Worm (Caenorhabditis elegans) whole organism, midembryonic: ENCODE data around the gene Y37B11A.3.

Source experiments
- T22C8.4 ChIP-seq: fragments of 200-800 bp; sonication (Bioruptor generic); IDR thresholded peaks from 2 replicates; pipeline ENCODE4 v1.3.6; 2022; ENCODE audit warnings: missing genetic modification characterization, missing compliant biosample characterization
- cog-1 ChIP-seq: sonication (generic microtip); optimal IDR thresholded peaks from 2 replicates; lab custom pipeline; 2016; ENCODE audit warnings: missing genetic modification characterization, missing compliant biosample characterization
- flt-1 ChIP-seq: fragments of 200-800 bp; sonication (Bioruptor generic); IDR thresholded peaks from 2 replicates; pipeline ENCODE4 v1.3.6; 2022; ENCODE audit warnings: missing genetic modification characterization, missing compliant biosample characterization
- klf-2 ChIP-seq: fragments of 200-800 bp; sonication (Bioruptor generic); conservative IDR thresholded peaks from 2 replicates; pipeline ENCODE4 v1.3.6; 2022; ENCODE audit warnings: missing genetic modification reagents, missing genetic modification characterization, missing compliant biosample characterization
- med-1 ChIP-seq: sonication (generic microtip); optimal IDR thresholded peaks from 2 replicates; lab custom pipeline; 2017; ENCODE audit warnings: missing genetic modification characterization, mild to moderate bottlenecking, missing compliant biosample characterization, antibody characterized with exemption, missing genetic modification reagents; ENCODE audit not compliant: insufficient read depth
- ref-1 ChIP-seq: fragments of 200-800 bp; sonication (Bioruptor generic); conservative IDR thresholded peaks from 2 replicates; pipeline ENCODE4 v1.3.6; 2022; ENCODE audit warnings: missing genetic modification reagents, missing genetic modification characterization, missing compliant biosample characterization
- tab-1 ChIP-seq: fragments of 200-800 bp; sonication (Bioruptor generic); IDR thresholded peaks from 2 replicates; pipeline ENCODE4 v1.3.6; 2022; ENCODE audit warnings: missing genetic modification characterization, missing compliant biosample characterization
- ztf-23 ChIP-seq: fragments of 200-800 bp; sonication (Bioruptor generic); IDR thresholded peaks from 2 replicates; pipeline ENCODE4 v1.3.6; 2022; ENCODE audit warnings: missing genetic modification reagents, missing genetic modification characterization, missing compliant biosample characterization
- ztf-29 ChIP-seq: fragments of 200-800 bp; sonication (Bioruptor generic); IDR thresholded peaks from 2 replicates; pipeline ENCODE4 v1.3.6; 2022; ENCODE audit warnings: missing genetic modification reagents, missing genetic modification characterization, missing compliant biosample characterization

Y37B11A.3 gene

ce11 chrIII:5815932-5816331, 30.8 kb upstream of the Y37B11A.3 start, which contains the start of gene sma-4:
TSS of gene sma-4 (plus strand) at chrIII:5816232.
- TF ChIP-seq med-1 (GFP tag; lab: Kevin White, UChicago): no peak
- no peak for TF ChIP-seq ref-1 (GFP tag; lab: Robert Waterston, UW)
- no peak for TF ChIP-seq ztf-29
- TF ChIP-seq klf-2 (GFP tag; lab: Robert Waterston, UW): no peak
- no peak for TF ChIP-seq cog-1 (tag; lab: Kevin White, UChicago)
- no peak for TF ChIP-seq tab-1
- TF ChIP-seq T22C8.4: no peak
- no peak for TF ChIP-seq flt-1 (GFP tag; lab: Robert Waterston, UW)
- no peak for TF ChIP-seq ztf-23 (GFP tag; lab: Robert Waterston, UW)

DNA sequence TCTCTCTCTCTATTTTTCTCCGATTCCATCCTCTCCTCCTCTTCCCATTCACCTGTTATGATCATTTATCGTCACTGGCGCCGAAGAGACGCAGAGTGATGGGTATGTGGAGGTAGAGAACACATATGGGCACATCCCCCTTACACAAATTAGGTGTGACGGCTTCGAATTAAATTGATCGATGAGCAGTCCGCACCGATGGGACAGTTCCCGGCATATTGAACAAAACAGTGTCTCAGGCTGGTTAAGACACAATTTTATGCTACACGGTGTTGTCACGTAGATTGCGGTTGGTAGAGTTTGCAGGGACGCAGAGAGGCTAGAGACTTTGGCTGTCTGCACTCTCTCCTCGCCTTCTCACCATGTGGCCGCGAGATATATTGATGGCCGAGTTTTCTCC, 29.7 kb upstream of the Y37B11A.3 start, which contains the start of gene R12B2.7:
Gene R12B2.7, plus strand, starts transcription at position 247 of the 400 bp plus-strand sequence.
- no peak for TF ChIP-seq T22C8.4
- 0 out of 2 replicates have a peak, but pooled peaks have one; percentile 28 for TF ChIP-seq tab-1
- TF ChIP-seq ztf-23 (GFP tag; lab: Robert Waterston, UW): no peak

ce11 chrIII:5814098-5814497, 29.0 kb upstream of the Y37B11A.3 start:
- TF ChIP-seq klf-2 (GFP tag; lab: Robert Waterston, UW) (no peak), T22C8.4 (no peak), ztf-29 (no peak)

DNA sequence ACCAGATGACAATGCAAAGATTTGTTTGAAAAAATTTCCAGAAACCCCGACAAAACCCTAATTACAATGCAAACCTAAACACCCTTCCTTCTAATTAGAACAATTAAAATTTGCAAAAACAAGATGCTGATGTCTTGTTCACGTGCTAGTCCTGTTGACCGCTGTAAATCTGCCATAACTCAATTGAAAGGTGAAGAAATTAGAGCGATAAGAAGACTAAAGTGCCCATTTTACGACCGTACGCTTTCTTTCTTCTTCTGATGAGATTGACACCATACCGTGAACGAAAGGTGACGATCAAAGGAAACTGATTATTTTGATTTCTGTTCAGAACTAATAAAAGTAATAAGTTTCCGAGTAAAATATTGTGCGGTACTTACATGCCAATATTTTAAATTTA, 28.4 kb upstream of the Y37B11A.3 start:
- TF ChIP-seq ztf-23 (GFP tag; lab: Robert Waterston, UW) (no peak), klf-2 (GFP tag; lab: Robert Waterston, UW) (no peak), T22C8.4 (no peak), tab-1 (no peak), med-1 (GFP tag; lab: Kevin White, UChicago) (no peak), ref-1 (GFP tag; lab: Robert Waterston, UW) (no peak), flt-1 (GFP tag; lab: Robert Waterston, UW) (no peak), ztf-29 (no peak), cog-1 (tag; lab: Kevin White, UChicago) (no peak)

DNA sequence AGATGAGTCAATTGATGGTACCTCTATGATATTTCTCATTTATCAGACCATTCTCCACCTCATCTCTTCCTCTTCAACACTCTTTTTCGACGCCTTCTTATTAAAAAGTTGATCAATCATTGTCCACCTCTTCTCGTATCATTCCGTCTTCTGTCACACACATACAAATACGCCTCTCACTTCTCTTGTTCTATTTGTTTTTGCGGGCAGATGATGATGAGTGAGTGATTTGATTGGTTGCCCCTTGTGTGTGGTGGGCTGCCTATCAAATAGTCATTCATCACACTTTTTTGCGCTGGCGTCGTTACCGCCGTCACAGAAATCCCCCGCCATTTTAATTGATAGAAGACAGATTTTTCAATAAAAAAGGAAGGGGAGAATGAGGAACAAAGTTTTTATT, 27.5 kb upstream of the Y37B11A.3 start:
- no peak for TF ChIP-seq ztf-23 (GFP tag; lab: Robert Waterston, UW)
- no peak for TF ChIP-seq med-1 (GFP tag; lab: Kevin White, UChicago)
- TF ChIP-seq klf-2 (GFP tag; lab: Robert Waterston, UW): no peak
- TF ChIP-seq tab-1: no peak
- TF ChIP-seq flt-1 (GFP tag; lab: Robert Waterston, UW): no peak
- TF ChIP-seq cog-1 (tag; lab: Kevin White, UChicago): no peak
- TF ChIP-seq ref-1 (GFP tag; lab: Robert Waterston, UW): no peak
- no peak for TF ChIP-seq ztf-29
- TF ChIP-seq T22C8.4: no peak

DNA sequence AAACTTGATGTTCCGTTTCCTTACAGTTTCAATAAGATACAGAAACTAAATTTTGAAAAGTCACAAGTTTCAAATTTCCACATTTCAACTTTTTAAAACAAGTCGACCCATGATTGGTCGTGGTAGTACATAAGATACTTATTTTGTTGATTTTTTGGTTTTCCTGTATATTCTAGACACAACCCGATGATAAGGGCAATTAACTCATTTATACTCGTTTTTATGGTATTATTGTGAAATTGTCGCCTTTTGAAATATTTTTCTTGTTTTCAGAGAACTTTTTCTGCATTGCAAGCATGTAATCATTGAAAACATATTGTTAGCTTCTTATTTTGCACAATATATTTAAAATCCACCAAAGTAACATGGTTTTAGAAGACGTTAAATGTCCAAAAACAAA, 26.8 kb upstream of the Y37B11A.3 start:
- TF ChIP-seq tab-1 (no peak), T22C8.4 (no peak), med-1 (GFP tag; lab: Kevin White, UChicago) (no peak), flt-1 (GFP tag; lab: Robert Waterston, UW) (no peak), ztf-29 (no peak), ztf-23 (GFP tag; lab: Robert Waterston, UW) (no peak), klf-2 (GFP tag; lab: Robert Waterston, UW) (no peak), cog-1 (tag; lab: Kevin White, UChicago) (no peak), ref-1 (GFP tag; lab: Robert Waterston, UW) (no peak)

DNA sequence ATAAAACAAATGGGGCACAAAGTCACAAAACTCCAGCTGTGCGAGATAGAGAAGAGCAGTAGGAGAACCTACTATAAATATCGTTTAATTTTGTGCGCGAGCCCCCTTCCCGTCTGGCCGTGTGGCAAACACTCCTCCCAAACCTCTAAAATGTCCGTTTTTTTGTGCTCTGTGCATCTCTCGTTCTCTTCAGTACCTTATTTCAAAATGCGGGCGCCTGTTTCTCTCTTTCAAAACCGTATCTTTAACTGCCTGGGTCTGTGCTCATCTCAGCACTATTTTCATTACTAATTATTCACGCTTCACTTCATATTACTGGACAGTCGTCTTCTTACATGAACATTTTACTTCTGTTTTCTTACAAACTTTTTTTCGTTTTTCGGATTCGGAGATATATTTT, 24.9 kb upstream of the Y37B11A.3 start:
- TF ChIP-seq med-1 (GFP tag; lab: Kevin White, UChicago) (no peak), flt-1 (GFP tag; lab: Robert Waterston, UW) (no peak), T22C8.4 (no peak), tab-1 (no peak), ztf-23 (GFP tag; lab: Robert Waterston, UW) (no peak), klf-2 (GFP tag; lab: Robert Waterston, UW) (no peak), ref-1 (GFP tag; lab: Robert Waterston, UW) (no peak), cog-1 (tag; lab: Kevin White, UChicago) (no peak), ztf-29 (no peak)

DNA sequence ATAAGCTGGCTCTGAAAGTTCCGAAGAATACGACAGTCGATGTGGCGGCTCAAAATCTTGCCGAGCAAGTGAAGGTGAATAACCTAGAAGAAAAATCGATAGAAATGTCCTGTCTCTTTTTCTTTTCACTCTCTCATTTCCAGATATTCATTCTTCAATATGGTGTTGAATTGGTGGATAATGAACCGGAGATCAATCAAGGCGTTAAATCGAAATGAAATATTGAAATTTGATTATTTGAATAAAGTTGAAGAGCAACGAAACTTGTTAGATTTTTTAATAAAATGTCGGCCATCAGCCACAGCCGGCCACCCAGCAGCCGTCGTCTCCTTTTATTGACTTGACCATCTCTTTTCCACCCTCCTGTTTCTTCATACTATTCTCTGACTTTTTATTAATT, 21.6 kb upstream of the Y37B11A.3 start, which contains the start of gene R12B2.2:
Gene R12B2.2, plus strand, starts transcription at position 301 of the 400 bp plus-strand sequence.
- TF ChIP-seq T22C8.4: no peak
- no peak for TF ChIP-seq flt-1 (GFP tag; lab: Robert Waterston, UW)
- TF ChIP-seq med-1 (GFP tag; lab: Kevin White, UChicago): no peak
- no peak for TF ChIP-seq ztf-29
- TF ChIP-seq ztf-23 (GFP tag; lab: Robert Waterston, UW): no peak
- TF ChIP-seq tab-1: no peak
- no peak for TF ChIP-seq ref-1 (GFP tag; lab: Robert Waterston, UW)
- no peak for TF ChIP-seq klf-2 (GFP tag; lab: Robert Waterston, UW)
- no peak for TF ChIP-seq cog-1 (tag; lab: Kevin White, UChicago)

DNA sequence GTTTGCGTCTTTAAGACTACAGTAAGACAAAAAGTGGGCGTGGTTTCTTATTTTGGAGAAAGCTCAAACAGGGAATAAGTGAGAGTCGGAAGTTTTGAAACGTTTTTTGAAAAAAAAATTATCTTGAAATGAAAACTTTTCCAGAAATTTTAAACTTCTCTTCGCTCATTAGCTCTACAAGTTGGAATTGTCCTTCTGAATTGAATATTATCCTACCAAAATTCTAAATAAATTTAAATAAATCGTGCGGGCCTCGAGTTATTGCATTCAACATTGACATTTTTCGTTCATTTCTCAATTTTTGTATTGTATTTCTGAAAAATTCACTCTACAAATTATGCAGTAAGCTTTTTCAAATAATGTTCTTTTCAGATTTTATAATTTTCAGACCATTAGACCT, 20.1 kb upstream of the Y37B11A.3 start, which contains the start of gene R12B2.3:
Gene R12B2.3, plus strand, starts transcription at position 301 of the 400 bp plus-strand sequence.
- TF ChIP-seq med-1 (GFP tag; lab: Kevin White, UChicago): no peak
- TF ChIP-seq cog-1 (tag; lab: Kevin White, UChicago): no peak
- no peak for TF ChIP-seq ztf-23 (GFP tag; lab: Robert Waterston, UW)
- TF ChIP-seq T22C8.4: no peak

DNA sequence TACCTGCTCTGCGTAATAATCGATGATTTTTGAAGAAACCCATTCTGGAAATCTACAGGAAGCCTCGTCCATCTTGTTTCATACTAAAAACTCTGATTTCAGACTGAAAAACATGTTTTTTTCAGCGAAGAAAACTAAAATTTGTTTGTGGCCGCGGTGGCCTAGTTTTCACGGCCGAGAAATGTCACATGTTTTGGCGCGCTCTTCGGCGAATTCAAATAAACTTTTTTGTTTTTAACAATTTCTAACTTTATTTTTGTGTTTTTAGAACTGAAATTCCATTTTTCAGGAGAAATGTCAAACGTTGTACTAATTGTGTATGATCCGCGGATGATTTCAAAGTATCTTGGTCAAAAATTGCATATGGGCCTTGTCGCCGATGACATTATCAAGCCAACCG, 17.8 kb upstream of the Y37B11A.3 start, which contains the start of the genes polq-1 and him-10:
Gene polq-1, minus strand, starts transcription at position 190 of the 400 bp plus-strand sequence.
Gene him-10, plus strand, starts transcription at position 290 of the 400 bp plus-strand sequence.
- TF ChIP-seq cog-1 (tag; lab: Kevin White, UChicago): no peak
- no peak for TF ChIP-seq med-1 (GFP tag; lab: Kevin White, UChicago)
- no peak for TF ChIP-seq ztf-29
- TF ChIP-seq klf-2 (GFP tag; lab: Robert Waterston, UW): no peak
- no peak for TF ChIP-seq tab-1
- TF ChIP-seq ztf-23 (GFP tag; lab: Robert Waterston, UW): no peak
- no peak for TF ChIP-seq flt-1 (GFP tag; lab: Robert Waterston, UW)
- no peak for TF ChIP-seq T22C8.4
- no peak for TF ChIP-seq ref-1 (GFP tag; lab: Robert Waterston, UW)
